Worm (Caenorhabditis elegans): ENCODE results near the gene Y69A2AR.12.

ce11 chrIV:2603556-2604021, 35.2 kb downstream of the Y69A2AR.12 start:
- no peak for TF ChIP-seq unc-62 (GFP tag; optimal IDR thresholded peaks at IDR 0.05)
- TF ChIP-seq Y116A8C.19 (tag; optimal IDR thresholded peaks at IDR 0.05; ENCODE audit: borderline replicate concordance) = no peak
- no peak for TF ChIP-seq egl-27 (tag; optimal IDR thresholded peaks at IDR 0.05)
- peak; percentile 16 for TF ChIP-seq tbx-2 (tag; optimal IDR thresholded peaks at IDR 0.05)
- TF ChIP-seq lin-13 (GFP tag; optimal IDR thresholded peaks at IDR 0.05) = peak; percentile 48
- TF ChIP-seq dpl-1 (GFP tag; optimal IDR thresholded peaks at IDR 0.05) = peak; percentile 15 to 33 (median 29)
- TF ChIP-seq ceh-82 (tag; optimal IDR thresholded peaks at IDR 0.05) = peak in 1 of 3 experiments; percentile 12
- no peak for TF ChIP-seq blmp-1 (tag; optimal IDR thresholded peaks at IDR 0.05)
- no peak for TF ChIP-seq F16B12.6 (tag; optimal IDR thresholded peaks at IDR 0.05)
- no peak for TF ChIP-seq elt-3 (tag; optimal IDR thresholded peaks at IDR 0.05)
- no peak for TF ChIP-seq aly-2 (tag; optimal IDR thresholded peaks at IDR 0.05)

Measured in whole organism, L1 larva.